Worm (Caenorhabditis elegans) whole organism, L4/young adult: ENCODE data around the gene C05E11.6.
A peak's percentile ranks its signal among the peaks of the same experiment; 100 is the strongest.
"Not testable (repeated sequence)": the region's sequence is repeated elsewhere in the genome, so short reads cannot be mapped to it uniquely, and the experiment has no call there.

Source experiments
- W03F9.2 ChIP-seq: fragments of 150-350 bp; optimal IDR thresholded peaks from 2 replicates; lab custom pipeline; 2014; ENCODE audit warnings: missing biosample characterization, missing genetic modification characterization
- dao-5 ChIP-seq: sonication (generic microtip); optimal IDR thresholded peaks from 2 replicates; lab custom pipeline; 2016; ENCODE audit warnings: missing genotype, missing genetic modification characterization, moderate library complexity, missing compliant biosample characterization
- him-1 ChIP-seq: sonication (generic microtip); optimal IDR thresholded peaks from 2 replicates; lab custom pipeline; 2016; ENCODE audit warnings: missing genotype, missing genetic modification reagents, missing genetic modification characterization, missing compliant biosample characterization

DNA sequence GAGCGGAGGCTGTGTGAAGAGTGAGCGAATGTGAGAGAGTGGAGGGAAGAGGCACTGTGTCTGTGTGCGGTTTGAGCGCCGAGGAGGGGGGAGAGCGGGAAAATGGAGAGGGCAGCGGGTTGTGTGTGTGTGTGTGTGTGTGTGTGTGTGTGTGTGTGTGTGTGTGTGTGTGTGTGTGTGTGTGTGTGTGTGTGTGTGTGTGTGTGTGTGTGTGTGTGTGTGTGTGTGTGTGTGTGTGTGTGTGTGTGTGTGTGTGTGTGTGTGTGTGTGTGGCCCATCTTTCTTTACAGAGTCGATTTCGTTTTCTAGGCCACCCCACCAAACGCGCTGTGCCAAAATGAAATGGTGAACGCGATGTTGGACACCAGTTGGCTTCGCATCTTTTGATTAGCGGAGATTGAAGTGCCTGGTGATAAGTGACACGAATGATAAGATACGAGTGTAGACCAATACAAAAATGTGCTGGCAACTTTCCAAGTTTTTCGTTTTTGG, 44.5 kb downstream of the C05E11.6 start:
- not testable (repeated sequence) for TF ChIP-seq dao-5, W03F9.2 (tag; lab: Kevin White, UChicago)
- TF ChIP-seq him-1 (tag; lab: Kevin White, UChicago) = peak; percentile 90
